Fruit fly (Drosophila melanogaster): ENCODE results near the gene Cp15.
A peak's percentile ranks its signal among the peaks of the same experiment; 100 is the strongest.

Gene Cp15

DNA sequence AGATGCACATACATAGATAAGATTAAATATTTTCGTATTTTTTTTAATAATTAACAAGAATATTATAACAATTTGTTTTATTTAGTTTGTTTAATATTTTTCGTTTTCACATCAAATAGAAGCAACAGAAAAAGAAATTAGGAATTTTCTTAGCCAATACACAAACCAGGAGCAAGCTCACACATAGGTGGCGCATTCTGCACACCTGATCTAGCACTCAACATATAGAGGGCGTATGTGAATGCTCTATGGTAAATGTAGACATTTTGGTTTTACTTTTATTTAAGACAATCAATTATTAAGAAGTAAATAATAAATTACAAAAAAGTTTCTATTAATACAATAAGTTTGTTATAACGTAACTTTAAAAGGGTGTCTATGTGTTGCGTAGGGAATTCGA, 20.6 kb downstream of the Cp15 start (continued):
- TF ChIP-seq nerfin-1 (tag; optimal IDR thresholded peaks at IDR 0.05): no peak
- no peak for TF ChIP-seq ems (GFP tag; optimal IDR thresholded peaks at IDR 0.05)
- no peak for TF ChIP-seq chn (GFP tag; optimal IDR thresholded peaks at IDR 0.05)
- peak; percentile 31 for TF ChIP-seq Lhr (GFP tag; optimal IDR thresholded peaks at IDR 0.05)
- no peak for TF ChIP-seq CG6683 (GFP tag; optimal IDR thresholded peaks at IDR 0.05)
- no peak for TF ChIP-seq CG18011 (GFP tag; optimal IDR thresholded peaks at IDR 0.05)
- no peak for TF ChIP-seq CG3163 (GFP tag; optimal IDR thresholded peaks at IDR 0.05)
- no peak for TF ChIP-seq gce (GFP tag; IDR thresholded peaks at IDR 0.05)
- TF ChIP-seq CG10462 (GFP tag; optimal IDR thresholded peaks at IDR 0.05): no peak
- TF ChIP-seq Gug (GFP tag; IDR thresholded peaks at IDR 0.05): 0 out of 4 replicates have a peak, but pooled peaks have one; percentile 55
- no peak for TF ChIP-seq CHES-1-like (GFP tag; optimal IDR thresholded peaks at IDR 0.05)
- TF ChIP-seq CG2120 (GFP tag; optimal IDR thresholded peaks at IDR 0.05): peak; percentile 1
- no peak for TF ChIP-seq ato (GFP tag; IDR thresholded peaks at IDR 0.05; ENCODE audit: partially characterized antibody)
- TF ChIP-seq CG1603 (tag; optimal IDR thresholded peaks at IDR 0.05): peak; percentile 38
- TF ChIP-seq Awh (GFP tag; IDR thresholded peaks at IDR 0.05): no peak
- no peak for TF ChIP-seq stc (GFP tag; IDR thresholded peaks at IDR 0.05)
- peak; percentile 23 for TF ChIP-seq CoRest (tag; optimal IDR thresholded peaks at IDR 0.05)
- TF ChIP-seq pros (GFP tag; optimal IDR thresholded peaks at IDR 0.05): no peak
- TF ChIP-seq phol (tag; optimal IDR thresholded peaks at IDR 0.05): peak; percentile 51
- no peak for TF ChIP-seq CG2116 (GFP tag; optimal IDR thresholded peaks at IDR 0.05)
- peak; percentile 64 for TF ChIP-seq CG11247 (GFP tag; IDR thresholded peaks at IDR 0.05)
- peak; percentile 19; the same call in 1 of the 2 replicates for TF ChIP-seq CG6272 (GFP tag; IDR thresholded peaks at IDR 0.05)
- TF ChIP-seq ase (GFP tag; IDR thresholded peaks at IDR 0.05): peak; percentile 69; the same call in 2 of the 3 replicates
- TF ChIP-seq Bteb2 (GFP tag; optimal IDR thresholded peaks at IDR 0.05): no peak
- TF ChIP-seq pfk (GFP tag; optimal IDR thresholded peaks at IDR 0.05): no peak
- no peak for TF ChIP-seq dan (GFP tag; IDR thresholded peaks at IDR 0.05)
- no peak for TF ChIP-seq CG3995 (GFP tag; optimal IDR thresholded peaks at IDR 0.05)
- TF ChIP-seq CG17361 (GFP tag; IDR thresholded peaks at IDR 0.05): no peak; the same call in 2 of the 3 replicates
- TF ChIP-seq fd96Cb (tag; optimal IDR thresholded peaks at IDR 0.05): no peak
- no peak for TF ChIP-seq lov (optimal IDR thresholded peaks at IDR 0.05)
- TF ChIP-seq lov (GFP tag; IDR thresholded peaks at IDR 0.05): no peak
- no peak for TF ChIP-seq salm (tag; optimal IDR thresholded peaks at IDR 0.05)
- peak; percentile 54 for TF ChIP-seq pita (GFP tag; optimal IDR thresholded peaks at IDR 0.05)
- no peak for TF ChIP-seq CG12104 (GFP tag; optimal IDR thresholded peaks at IDR 0.05)
- peak; percentile 98 for TF ChIP-seq CTCF (GFP tag; optimal IDR thresholded peaks at IDR 0.05)
- TF ChIP-seq HmgZ (tag; optimal IDR thresholded peaks at IDR 0.05): peak; percentile 17
- TF ChIP-seq CG8765 (GFP tag; IDR thresholded peaks at IDR 0.05): no peak
- no peak for TF ChIP-seq tio (GFP tag; optimal IDR thresholded peaks at IDR 0.05)
- TF ChIP-seq row (GFP tag; IDR thresholded peaks at IDR 0.05): 0 out of 3 replicates have a peak, but pooled peaks have one; percentile 8
- peak; percentile 79 for TF ChIP-seq CG32532 (GFP tag; IDR thresholded peaks at IDR 0.05)
- TF ChIP-seq amos (GFP tag; IDR thresholded peaks at IDR 0.05; ENCODE audit: partially characterized antibody): peak; percentile 34
- no peak for TF ChIP-seq hbn (GFP tag; IDR thresholded peaks at IDR 0.05; ENCODE audit: partially characterized antibody)
- no peak for TF ChIP-seq CG8359 (GFP tag; optimal IDR thresholded peaks at IDR 0.05; ENCODE audit: borderline replicate concordance)
- peak; percentile 65; the same call in 1 of the 3 replicates for TF ChIP-seq jigr1 (GFP tag; IDR thresholded peaks at IDR 0.05)
- TF ChIP-seq Dek (tag; optimal IDR thresholded peaks at IDR 0.05): no peak
- peak; percentile 15; the same call in 1 of the 3 replicates for TF ChIP-seq CG34422 (GFP tag; IDR thresholded peaks at IDR 0.05)

All from whole organism, embryonic.